Fruit fly (Drosophila melanogaster): ENCODE results near the gene sgl.

- TF ChIP-seq GATAe (GFP tag; conservative IDR thresholded peaks at IDR 0.05) (no peak), CG16813 (GFP tag; IDR thresholded peaks at IDR 0.05; ENCODE audit: partially characterized antibody) (no peak), CG6854 (GFP tag; optimal IDR thresholded peaks at IDR 0.05) (no peak), Bgb (GFP tag; IDR thresholded peaks at IDR 0.05; ENCODE audit: partially characterized antibody) (no peak), CG18764 (GFP tag; optimal IDR thresholded peaks at IDR 0.05) (no peak), jigr1 (GFP tag; IDR thresholded peaks at IDR 0.05) (no peak), CG8478 (optimal IDR thresholded peaks at IDR 0.05) (no peak), insv (GFP tag; optimal IDR thresholded peaks at IDR 0.05) (peak in 1 of 2 experiments; percentile 94), CkIIα-i1 (GFP tag; IDR thresholded peaks at IDR 0.05) (no peak), CG12942 (GFP tag; optimal IDR thresholded peaks at IDR 0.05) (no peak), CG16779 (GFP tag; IDR thresholded peaks at IDR 0.05) (no peak), unpg (GFP tag; optimal IDR thresholded peaks at IDR 0.05) (no peak), Atf3 (GFP tag; optimal IDR thresholded peaks at IDR 0.05) (no peak)
These were observed 6.7 kb downstream of the sgl start, which contains the start of the genes Uqcc1 and Surf1 for dm6 chr3L:6957753-6958420.

Measured in whole organism, embryonic.